Worm (Caenorhabditis elegans) whole organism, mixed stage, embryonic: ENCODE data around the gene mrpl-53.

Experiments
- M03D4.4 ChIP-seq: sonication (generic microtip); optimal IDR thresholded peaks from 2 replicates; lab custom pipeline; 2017; ENCODE audit warnings: mild to moderate bottlenecking, missing genetic modification characterization, missing compliant biosample characterization
- bed-3 ChIP-seq: fragments of 200-800 bp; sonication (Bioruptor generic); optimal IDR thresholded peaks from 3 replicates; lab custom pipeline; 2018; ENCODE audit warnings: mild to moderate bottlenecking, missing genetic modification characterization, moderate library complexity, missing compliant biosample characterization
- blmp-1 ChIP-seq: fragments of 150-350 bp; optimal IDR thresholded peaks from 2 replicates; lab custom pipeline; 2014; ENCODE audit warnings: missing biosample characterization, missing genetic modification characterization
- ceh-39 ChIP-seq: fragments of 150-350 bp; optimal IDR thresholded peaks from 2 replicates; lab custom pipeline; 2014; ENCODE audit warnings: missing biosample characterization, missing genetic modification characterization
- ceh-83 ChIP-seq: fragments of 200-800 bp; sonication (Bioruptor generic); optimal IDR thresholded peaks from 2 replicates; lab custom pipeline; 2018; ENCODE audit warnings: mild to moderate bottlenecking, missing genetic modification characterization, missing compliant biosample characterization
- ces-1 ChIP-seq: fragments of 150-350 bp; optimal IDR thresholded peaks from 2 replicates; lab custom pipeline; 2014; ENCODE audit warnings: missing biosample characterization, missing genetic modification reagents, missing genetic modification characterization
- cnd-1 ChIP-seq: fragments of 200-800 bp; sonication (Bioruptor generic); optimal IDR thresholded peaks from 2 replicates; lab custom pipeline; 2018; ENCODE audit warnings: mild to moderate bottlenecking, missing genetic modification characterization, missing compliant biosample characterization
- drap-1 ChIP-seq: fragments of 200-800 bp; sonication (Bioruptor generic); optimal IDR thresholded peaks from 3 replicates; lab custom pipeline; 2018; ENCODE audit warnings: mild to moderate bottlenecking, missing genetic modification characterization, missing compliant biosample characterization
- elt-1 ChIP-seq: sonication (generic microtip); optimal IDR thresholded peaks from 2 replicates; lab custom pipeline; 2017; ENCODE audit warnings: missing genetic modification characterization, mild to moderate bottlenecking, missing compliant biosample characterization, antibody characterized with exemption, moderate library complexity, borderline replicate concordance; ENCODE audit not compliant: insufficient read depth
- elt-3 ChIP-seq: fragments of 150-350 bp; optimal IDR thresholded peaks from 2 replicates; lab custom pipeline; 2014; ENCODE audit warnings: missing biosample characterization, missing genetic modification characterization
- ham-2 ChIP-seq: fragments of 200-800 bp; sonication (Bioruptor generic); optimal IDR thresholded peaks from 2 replicates; lab custom pipeline; 2018; ENCODE audit warnings: mild to moderate bottlenecking, missing genetic modification characterization, missing compliant biosample characterization
- hlh-1 ChIP-seq: fragments of 150-350 bp; optimal IDR thresholded peaks from 2 replicates; lab custom pipeline; 2014; ENCODE audit warnings: missing biosample characterization, missing genetic modification reagents, missing genetic modification characterization
- lin-13 ChIP-seq: fragments of 150-350 bp; optimal IDR thresholded peaks from 2 replicates; lab custom pipeline; 2014; ENCODE audit warnings: missing biosample characterization, missing genetic modification characterization
- lsy-2 ChIP-seq: fragments of 150-350 bp; optimal IDR thresholded peaks from 2 replicates; lab custom pipeline; 2014; ENCODE audit warnings: missing biosample characterization, missing genetic modification characterization
- mab-5 ChIP-seq: fragments of 150-350 bp; optimal IDR thresholded peaks from 2 replicates; lab custom pipeline; 2014; ENCODE audit warnings: missing biosample characterization, missing genetic modification characterization
- mep-1 ChIP-seq: fragments of 150-350 bp; optimal IDR thresholded peaks from 2 replicates; lab custom pipeline; 2017; ENCODE audit warnings: missing biosample characterization, missing genetic modification reagents, missing genetic modification characterization, inconsistent platforms
- mls-2 ChIP-seq: sonication (generic microtip); optimal IDR thresholded peaks from 2 replicates; lab custom pipeline; 2016; ENCODE audit warnings: mild to moderate bottlenecking, missing genetic modification characterization, moderate library complexity, missing compliant biosample characterization
- nhr-12 ChIP-seq: fragments of 150-350 bp; optimal IDR thresholded peaks from 2 replicates; lab custom pipeline; 2014; ENCODE audit warnings: missing biosample characterization, missing genetic modification characterization
- nhr-2 ChIP-seq: fragments of 150-350 bp; optimal IDR thresholded peaks from 2 replicates; lab custom pipeline; 2014; ENCODE audit warnings: missing biosample characterization, missing genetic modification characterization
- nhr-237 ChIP-seq: fragments of 150-350 bp; optimal IDR thresholded peaks from 2 replicates; lab custom pipeline; 2014; ENCODE audit warnings: missing biosample characterization, missing genetic modification characterization
- nhr-76 ChIP-seq: sonication (generic microtip); optimal IDR thresholded peaks from 2 replicates; lab custom pipeline; 2017; ENCODE audit warnings: missing biosample characterization, missing genetic modification characterization
- tbx-8 ChIP-seq: fragments of 200-800 bp; sonication (Bioruptor generic); optimal IDR thresholded peaks from 2 replicates; lab custom pipeline; 2018; ENCODE audit warnings: mild to moderate bottlenecking, missing genetic modification characterization, moderate library complexity, missing compliant biosample characterization
- unc-120 ChIP-seq: sonication (generic microtip); optimal IDR thresholded peaks from 2 replicates; lab custom pipeline; 2017; ENCODE audit warnings: missing genetic modification characterization, missing compliant biosample characterization; ENCODE audit not compliant: poor library complexity, severe bottlenecking
- unc-39 ChIP-seq: fragments of 150-350 bp; optimal IDR thresholded peaks from 2 replicates; lab custom pipeline; 2014; ENCODE audit warnings: missing biosample characterization, missing genetic modification characterization
- unc-62 ChIP-seq: fragments of 150-350 bp; optimal IDR thresholded peaks from 2 replicates; lab custom pipeline; 2014; ENCODE audit warnings: missing biosample characterization, missing genetic modification reagents, missing genetic modification characterization
- zip-8 ChIP-seq: fragments of 150-350 bp; optimal IDR thresholded peaks from 2 replicates; lab custom pipeline; 2014; ENCODE audit warnings: missing biosample characterization, missing genetic modification characterization

The mrpl-53 gene

DNA sequence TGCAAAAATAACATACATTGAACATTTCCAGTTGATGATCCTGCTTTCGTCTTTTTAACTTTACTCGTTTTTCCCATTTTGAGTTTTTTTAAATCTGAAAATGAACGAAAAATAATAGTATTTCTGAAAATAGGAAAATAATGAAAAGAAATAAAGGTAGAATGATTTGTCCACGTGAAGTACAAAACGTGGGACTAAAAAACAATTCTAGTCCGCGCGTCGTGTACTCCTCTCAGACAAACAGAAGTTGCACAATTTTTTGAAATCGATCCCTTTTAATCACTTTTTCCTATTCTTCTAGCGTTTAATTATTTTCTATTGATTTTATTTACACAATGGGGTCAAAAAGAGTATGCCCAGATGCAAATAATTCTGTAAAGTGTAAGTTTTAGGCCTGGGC, 6.4 kb upstream of the mrpl-53 start, which contains the start of the genes E02H1.1 and tag-124:
E02H1.1 (minus strand) TSS at position 94 of the 400 bp plus-strand sequence.
tag-124 (plus strand) TSS at position 222 of the 400 bp plus-strand sequence.
- TF ChIP-seq mep-1 (tag; lab: Kevin White, UChicago) (peak; percentile 28), hlh-1 (tag; lab: Kevin White, UChicago) (no peak), ces-1 (GFP tag; lab: Kevin White, UChicago) (peak; percentile 16), lsy-2 (tag; lab: Kevin White, UChicago) (peak; percentile 25), nhr-2 (tag; lab: Kevin White, UChicago) (no peak), nhr-237 (tag; lab: Kevin White, UChicago) (peak; percentile 37)

- TF ChIP-seq M03D4.4 (tag; lab: Kevin White, UChicago) (no peak), zip-8 (tag; lab: Kevin White, UChicago) (no peak), ham-2 (GFP tag; lab: Kevin White, UChicago) (no peak), nhr-12 (no peak), unc-39 (tag; lab: Kevin White, UChicago) (no peak), mep-1 (tag; lab: Kevin White, UChicago) (no peak), nhr-76 (tag; lab: Kevin White, UChicago) (no peak), ceh-39 (tag; lab: Kevin White, UChicago) (no peak), ces-1 (GFP tag; lab: Kevin White, UChicago) (no peak), unc-62 (no peak), drap-1 (GFP tag; lab: Kevin White, UChicago) (no peak), blmp-1 (no peak), ceh-83 (GFP tag; lab: Kevin White, UChicago) (no peak), bed-3 (GFP tag; lab: Kevin White, UChicago) (no peak), hlh-1 (tag; lab: Kevin White, UChicago) (no peak), nhr-2 (tag; lab: Kevin White, UChicago) (no peak), nhr-237 (tag; lab: Kevin White, UChicago) (no peak)
These were observed 4.7 kb upstream of the mrpl-53 start, which contains the start of gene parp-2 for ce11 chrII:9592737-9593136. parp-2 (plus strand) TSS chrII:9593037.

ce11 chrII:9594924-9595323, 2.5 kb upstream of the mrpl-53 start, which contains the start of gene E02H1.5:
E02H1.5 (plus strand) TSS chrII:9595224.
- TF ChIP-seq elt-3 (tag; lab: Kevin White, UChicago) (no peak), nhr-237 (tag; lab: Kevin White, UChicago) (no peak), bed-3 (GFP tag; lab: Kevin White, UChicago) (no peak), mep-1 (tag; lab: Kevin White, UChicago) (no peak), unc-39 (tag; lab: Kevin White, UChicago) (no peak), unc-62 (no peak), tbx-8 (GFP tag; lab: Kevin White, UChicago) (no peak), hlh-1 (tag; lab: Kevin White, UChicago) (no peak), M03D4.4 (tag; lab: Kevin White, UChicago) (no peak), ceh-83 (GFP tag; lab: Kevin White, UChicago) (no peak), mab-5 (tag; lab: Kevin White, UChicago) (no peak), cnd-1 (tag; lab: Kevin White, UChicago) (no peak), unc-120 (no peak), elt-1 (tag; lab: Kevin White, UChicago) (no peak)

- TF ChIP-seq elt-3 (tag; lab: Kevin White, UChicago) = no peak
- TF ChIP-seq nhr-2 (tag; lab: Kevin White, UChicago) = no peak
These were observed 1.0 kb upstream of the mrpl-53 start, which contains the start of gene E02H1.6 for ce11 chrII:9596401-9596800. E02H1.6 (plus strand) TSS chrII:9596701.

- no peak for TF ChIP-seq zip-8 (tag; lab: Kevin White, UChicago)
- no peak for TF ChIP-seq ham-2 (GFP tag; lab: Kevin White, UChicago)
- no peak for TF ChIP-seq ces-1 (GFP tag; lab: Kevin White, UChicago)
- no peak for TF ChIP-seq elt-3 (tag; lab: Kevin White, UChicago)
- no peak for TF ChIP-seq hlh-1 (tag; lab: Kevin White, UChicago)
- TF ChIP-seq unc-62 = no peak
- TF ChIP-seq mls-2 (tag; lab: Kevin White, UChicago) = no peak
- TF ChIP-seq drap-1 (GFP tag; lab: Kevin White, UChicago) = no peak
- no peak for TF ChIP-seq lin-13 (tag; lab: Kevin White, UChicago)
These were observed 2.8 kb downstream of the mrpl-53 start for ce11 chrII:9600022-9600722.
